Fruit fly (Drosophila melanogaster) whole organism: ENCODE data around the gene Cka.

Experiments used
- Dll ChIP-seq: fragments of >200 bp; optimal IDR thresholded peaks from 2 replicates; lab custom pipeline; 2017
- psq ChIP-seq: fragments of >200 bp; optimal IDR thresholded peaks from 2 replicates; lab custom pipeline; 2017
- usp ChIP-seq: fragments of >200 bp; optimal IDR thresholded peaks from 2 replicates; lab custom pipeline; 2017; ENCODE audit warnings: missing biosample characterization, missing genetic modification characterization, mixed read lengths

- no peak for TF ChIP-seq usp (GFP tag; lab: Kevin White, UChicago)
- no peak for TF ChIP-seq Dll (lab: Kevin White, UChicago)
- TF ChIP-seq psq (lab: Kevin White, UChicago) = no peak
These were observed 4.2 kb downstream of the Cka start for dm6 chr2L:8034734-8035133.
